Worm (Caenorhabditis elegans): ENCODE results near the gene pxn-1.
A peak's percentile ranks its signal among the peaks of the same experiment; 100 is the strongest.

pxn-1 gene

ce11 chrV:8518283-8518682 is 23.6 kb downstream of the pxn-1 start (continued):
- TF ChIP-seq ztf-7 (tag; optimal IDR thresholded peaks at IDR 0.05) (no peak), zfp-2 (tag; optimal IDR thresholded peaks at IDR 0.05) (no peak), ceh-20 (GFP tag; IDR thresholded peaks at IDR 0.05) (no peak), saeg-2 (GFP tag; IDR thresholded peaks at IDR 0.05) (no peak), rbr-2 (tag; optimal IDR thresholded peaks at IDR 0.05) (peak; percentile 59), nhr-25 (tag; optimal IDR thresholded peaks at IDR 0.05; ENCODE audit: borderline replicate concordance, insufficient read depth) (no peak), set-16 (GFP tag; IDR thresholded peaks at IDR 0.05) (no peak), ceh-28 (tag; optimal IDR thresholded peaks at IDR 0.05) (no peak), attf-4 (tag; optimal IDR thresholded peaks at IDR 0.05) (no peak), skn-1 (tag; optimal IDR thresholded peaks at IDR 0.05) (no peak), nhr-11 (tag; optimal IDR thresholded peaks at IDR 0.05) (peak; percentile 44), spr-1 (tag; optimal IDR thresholded peaks at IDR 0.05) (no peak), mep-1 (tag; optimal IDR thresholded peaks at IDR 0.05) (no peak), ceh-32 (tag; optimal IDR thresholded peaks at IDR 0.05; ENCODE audit: poor library complexity) (no peak), tra-1 (GFP tag; IDR thresholded peaks at IDR 0.05) (no peak), hlh-30 (tag; optimal IDR thresholded peaks at IDR 0.05; ENCODE audit: insufficient read depth) (no peak), ceh-62 (tag; optimal IDR thresholded peaks at IDR 0.05) (no peak), aha-1 (tag) (peak; percentile 93), nhr-42 (GFP tag; IDR thresholded peaks at IDR 0.05) (no peak), zip-11 (GFP tag; IDR thresholded peaks at IDR 0.05) (no peak), daf-8 (GFP tag; IDR thresholded peaks at IDR 0.05) (no peak), unc-62 (GFP tag; optimal IDR thresholded peaks at IDR 0.05 in 1 of 2) (peak in 1 of 2 experiments; percentile 97), unc-62 (tag; optimal IDR thresholded peaks at IDR 0.05) (no peak), jun-1 (tag; optimal IDR thresholded peaks at IDR 0.05) (no peak), unc-39 (tag; optimal IDR thresholded peaks at IDR 0.05) (no peak), T20F7.1 (GFP tag; optimal IDR thresholded peaks at IDR 0.05) (no peak), dpl-1 (GFP tag; optimal IDR thresholded peaks at IDR 0.05) (peak; percentile 18), nhr-48 (tag; optimal IDR thresholded peaks at IDR 0.05) (no peak), daf-19 (GFP tag; conservative IDR thresholded peaks at IDR 0.05) (no peak), lim-7 (GFP tag; IDR thresholded peaks at IDR 0.05) (no peak), egl-27 (tag; optimal IDR thresholded peaks at IDR 0.05) (no peak), snpc-1.2 (GFP tag; IDR thresholded peaks at IDR 0.05) (no peak), nhr-77 (tag; optimal IDR thresholded peaks at IDR 0.05) (no peak)

ce11 chrV:8518822-8519392 is 24.2 kb downstream of the pxn-1 start, which contains the start of gene F45F2.10:
TSS of gene F45F2.10 (minus strand) at chrV:8518872.
- TF ChIP-seq dpl-1 (GFP tag; optimal IDR thresholded peaks at IDR 0.05) (peak; percentile 26), dmd-8 (GFP tag; IDR thresholded peaks at IDR 0.05) (no peak), mes-2 (tag; optimal IDR thresholded peaks at IDR 0.05; ENCODE audit: poor library complexity, severe bottlenecking) (peak; percentile 45), R02D3.7 (tag; optimal IDR thresholded peaks at IDR 0.05) (peak; percentile 41), daf-12 (tag; optimal IDR thresholded peaks at IDR 0.05) (no peak), nhr-25 (tag; optimal IDR thresholded peaks at IDR 0.05; ENCODE audit: borderline replicate concordance, insufficient read depth) (no peak)

- TF ChIP-seq lin-38 (GFP tag; IDR thresholded peaks at IDR 0.05) (no peak), jun-1 (tag; optimal IDR thresholded peaks at IDR 0.05) (no peak), zfp-3 (GFP tag; conservative IDR thresholded peaks at IDR 0.05) (no peak), egl-43 (GFP tag; IDR thresholded peaks at IDR 0.05) (no peak), dmd-8 (GFP tag; IDR thresholded peaks at IDR 0.05) (no peak), saeg-2 (GFP tag; IDR thresholded peaks at IDR 0.05) (no peak), hif-1 (tag; optimal IDR thresholded peaks at IDR 0.05) (no peak), nhr-102 (tag; optimal IDR thresholded peaks at IDR 0.05) (no peak), rbr-2 (tag; optimal IDR thresholded peaks at IDR 0.05) (no peak), php-3 (GFP tag; IDR thresholded peaks at IDR 0.05) (no peak), nhr-111 (GFP tag; optimal IDR thresholded peaks at IDR 0.05) (no peak), lin-1 (GFP tag; IDR thresholded peaks at IDR 0.05) (no peak), ZK546.5 (tag; optimal IDR thresholded peaks at IDR 0.05) (no peak)
Measured at ce11 chrV:8520846-8521553, 26.3 kb downstream of the pxn-1 start, which contains the start of the genes F45F2.11 and otpl-7. TSS of gene F45F2.11 (minus strand) at chrV:8520896. TSS of gene otpl-7 (plus strand) at chrV:8521503.
